Worm (Caenorhabditis elegans) whole organism, L4/young adult: ENCODE measurements around the gene iffb-1.
A peak's percentile ranks its signal among the peaks of the same experiment; 100 is the strongest.

Experiments used
- W03F9.2 ChIP-seq: fragments of 150-350 bp; optimal IDR thresholded peaks from 2 replicates; lab custom pipeline; 2014; ENCODE audit warnings: missing biosample characterization, missing genetic modification characterization
- dao-5 ChIP-seq: sonication (generic microtip); optimal IDR thresholded peaks from 2 replicates; lab custom pipeline; 2016; ENCODE audit warnings: missing genotype, missing genetic modification characterization, moderate library complexity, missing compliant biosample characterization
- him-1 ChIP-seq: sonication (generic microtip); optimal IDR thresholded peaks from 2 replicates; lab custom pipeline; 2016; ENCODE audit warnings: missing genotype, missing genetic modification reagents, missing genetic modification characterization, missing compliant biosample characterization

iffb-1 gene

ce11 chrIII:2371864-2372263, 57.6 kb downstream of the iffb-1 start, which contains the start of gene H04J21.1:
Gene H04J21.1 (minus strand): TSS chrIII:2371964.
- TF ChIP-seq W03F9.2 (tag; lab: Kevin White, UChicago) = no peak
- TF ChIP-seq dao-5 (tag; lab: Kevin White, UChicago) = no peak
- TF ChIP-seq him-1 = no peak

- TF ChIP-seq him-1 (no peak), W03F9.2 (tag; lab: Kevin White, UChicago) (peak; percentile 44)
Measured at ce11 chrIII:2375918-2376317, 61.7 kb downstream of the iffb-1 start, which contains the start of gene H14E04.2. Gene H14E04.2 (plus strand): TSS chrIII:2376193.
